Worm (Caenorhabditis elegans) whole organism, young adult: ENCODE measurements around the gene Y48A6B.14.

Experiments
- B0035.1 ChIP-seq: sonication (generic microtip); optimal IDR thresholded peaks from 2 replicates; lab custom pipeline; 2016; ENCODE audit warnings: missing genetic modification characterization, mild to moderate bottlenecking, missing compliant biosample characterization, missing genotype, missing genetic modification reagents
- B0261.1 ChIP-seq: sonication (generic microtip); optimal IDR thresholded peaks from 2 replicates; lab custom pipeline; 2016; ENCODE audit warnings: mild to moderate bottlenecking, missing genetic modification characterization, moderate library complexity, missing compliant biosample characterization
- C17E4.6 ChIP-seq: fragments of 200-800 bp; sonication (Bioruptor generic); IDR thresholded peaks from 2 replicates; pipeline ENCODE4 v1.3.6; 2022; ENCODE audit warnings: missing genetic modification reagents, missing genetic modification characterization, missing compliant biosample characterization
- D2030.7 ChIP-seq: fragments of 200-800 bp; sonication (Bioruptor generic); IDR thresholded peaks from 2 replicates; pipeline ENCODE4 v1.3.6; 2022; ENCODE audit warnings: missing genetic modification reagents, missing genetic modification characterization, missing compliant biosample characterization
- F10E7.11 ChIP-seq: sonication (generic microtip); optimal IDR thresholded peaks from 2 replicates; lab custom pipeline; 2017; ENCODE audit warnings: mild to moderate bottlenecking, missing genetic modification characterization, moderate library complexity, missing compliant biosample characterization
- F39B2.1 ChIP-seq: fragments of 200-800 bp; sonication (Bioruptor generic); IDR thresholded peaks from 2 replicates; pipeline ENCODE4 v1.3.6; 2022; ENCODE audit warnings: missing genetic modification reagents, missing genetic modification characterization, missing compliant biosample characterization
- F49E8.2 ChIP-seq: sonication (generic microtip); optimal IDR thresholded peaks from 3 replicates; lab custom pipeline; 2017; ENCODE audit warnings: missing genetic modification characterization, mild to moderate bottlenecking, missing compliant biosample characterization, antibody characterized with exemption, moderate library complexity; ENCODE audit not compliant: insufficient read depth
- Y53F4B.3 ChIP-seq: fragments of 200-800 bp; sonication (Bioruptor generic); IDR thresholded peaks from 2 replicates; pipeline ENCODE4 v1.3.6; 2022; ENCODE audit warnings: missing genetic modification reagents, missing genetic modification characterization, missing compliant biosample characterization
- aptf-2 ChIP-seq: fragments of 200-800 bp; sonication (Bioruptor generic); conservative IDR thresholded peaks from 2 replicates; pipeline ENCODE4 v1.3.6; 2022; ENCODE audit warnings: missing genetic modification reagents, missing genetic modification characterization, missing compliant biosample characterization
- bed-2 ChIP-seq: fragments of 200-800 bp; sonication (Bioruptor generic); IDR thresholded peaks from 2 replicates; pipeline ENCODE4 v1.3.6; 2022; ENCODE audit warnings: missing genetic modification reagents, missing genetic modification characterization, missing compliant biosample characterization
- cebp-2 ChIP-seq: fragments of 200-800 bp; sonication (Bioruptor generic); IDR thresholded peaks from 2 replicates; pipeline ENCODE4 v1.3.6; 2022; ENCODE audit warnings: missing genetic modification characterization, missing compliant biosample characterization
- ceh-100 ChIP-seq: fragments of 200-800 bp; sonication (Bioruptor generic); IDR thresholded peaks from 2 replicates; pipeline ENCODE4 v1.3.6; 2022; ENCODE audit warnings: missing genetic modification reagents, missing genetic modification characterization, missing compliant biosample characterization
- ceh-91 ChIP-seq: fragments of 200-800 bp; sonication (Bioruptor generic); IDR thresholded peaks from 2 replicates; pipeline ENCODE4 v1.3.6; 2022; ENCODE audit warnings: missing genetic modification reagents, missing genetic modification characterization, missing compliant biosample characterization
- dox-1 ChIP-seq: fragments of 200-800 bp; sonication (Bioruptor generic); IDR thresholded peaks from 2 replicates; pipeline ENCODE4 v1.3.6; 2022; ENCODE audit warnings: missing genetic modification reagents, missing genetic modification characterization, missing compliant biosample characterization
- dpff-1 ChIP-seq: sonication (generic microtip); optimal IDR thresholded peaks from 2 replicates; lab custom pipeline; 2017; ENCODE audit warnings: mild to moderate bottlenecking, missing genetic modification characterization, missing compliant biosample characterization
- efl-1 ChIP-seq: fragments of 150-350 bp; optimal IDR thresholded peaks from 2 replicates; lab custom pipeline; 2014; ENCODE audit warnings: missing biosample characterization, missing genetic modification reagents, missing genetic modification characterization
- egl-18 ChIP-seq: fragments of 200-800 bp; sonication (Bioruptor generic); IDR thresholded peaks from 2 replicates; pipeline ENCODE4 v1.3.6; 2022; ENCODE audit warnings: missing genetic modification reagents, missing genetic modification characterization, missing compliant biosample characterization
- egl-44 ChIP-seq: fragments of 200-800 bp; sonication (Bioruptor generic); IDR thresholded peaks from 2 replicates; pipeline ENCODE4 v1.3.6; 2022; ENCODE audit warnings: missing genetic modification reagents, missing genetic modification characterization, missing compliant biosample characterization
- egrh-3 ChIP-seq: fragments of 200-800 bp; sonication (Bioruptor generic); IDR thresholded peaks from 2 replicates; pipeline ENCODE4 v1.3.6; 2022; ENCODE audit warnings: missing genetic modification reagents, missing genetic modification characterization, missing compliant biosample characterization
- ekl-4 ChIP-seq: fragments of 200-800 bp; sonication (Bioruptor generic); IDR thresholded peaks from 2 replicates; pipeline ENCODE4 v1.3.6; 2022; ENCODE audit warnings: missing genetic modification reagents, missing genetic modification characterization, missing compliant biosample characterization
- hsf-1 ChIP-seq: fragments of 200-800 bp; sonication (Bioruptor generic); IDR thresholded peaks from 2 replicates; pipeline ENCODE4 v1.3.6; 2022; ENCODE audit warnings: missing genetic modification reagents, missing genetic modification characterization, missing compliant biosample characterization
- lin-35 ChIP-seq, 3 experiments: fragments of 150-350 bp in 2 of 3; sonication (generic microtip) in 1 of 3; optimal IDR thresholded peaks; 2 replicates each; lab custom pipeline; 2014 to 2018; ENCODE audit warnings: missing biosample characterization in 3 of 3, missing genetic modification characterization in 3 of 3, missing genetic modification reagents in 3 of 3
- lin-40 ChIP-seq: sonication (generic microtip); optimal IDR thresholded peaks from 2 replicates; lab custom pipeline; 2016; ENCODE audit warnings: missing genetic modification characterization, mild to moderate bottlenecking, missing compliant biosample characterization, missing genotype, missing genetic modification reagents
- madf-6 ChIP-seq: fragments of 200-800 bp; sonication (Bioruptor generic); IDR thresholded peaks from 2 replicates; pipeline ENCODE4 v1.3.6; 2022; ENCODE audit warnings: missing genetic modification reagents, missing genetic modification characterization, missing compliant biosample characterization
- madf-8 ChIP-seq: fragments of 200-800 bp; sonication (Bioruptor generic); conservative IDR thresholded peaks from 2 replicates; pipeline ENCODE4 v1.3.6; 2022; ENCODE audit warnings: missing genetic modification reagents, missing genetic modification characterization, missing compliant biosample characterization
- mes-4 ChIP-seq: sonication (generic microtip); optimal IDR thresholded peaks from 2 replicates; lab custom pipeline; 2016; ENCODE audit warnings: missing genotype, missing genetic modification characterization, missing compliant biosample characterization
- mxl-1 ChIP-seq: sonication (generic microtip); optimal IDR thresholded peaks from 2 replicates; lab custom pipeline; 2016; ENCODE audit warnings: missing genetic modification characterization, missing compliant biosample characterization
- nhr-80 ChIP-seq: sonication (generic microtip); optimal IDR thresholded peaks from 2 replicates; lab custom pipeline; 2016; ENCODE audit warnings: missing genetic modification characterization, missing compliant biosample characterization
- nhr-90 ChIP-seq: sonication (generic microtip); optimal IDR thresholded peaks from 2 replicates; lab custom pipeline; 2016; ENCODE audit warnings: missing genotype, mild to moderate bottlenecking, missing genetic modification characterization, missing compliant biosample characterization
- pbrm-1 ChIP-seq: fragments of 200-800 bp; sonication (Bioruptor generic); IDR thresholded peaks from 2 replicates; pipeline ENCODE4 v1.3.6; 2022; ENCODE audit warnings: missing genetic modification reagents, missing genetic modification characterization, missing compliant biosample characterization
- rcor-1 ChIP-seq: fragments of 200-800 bp; sonication (Bioruptor generic); IDR thresholded peaks from 2 replicates; pipeline ENCODE4 v1.3.6; 2022; ENCODE audit warnings: missing genetic modification reagents, missing genetic modification characterization, missing compliant biosample characterization
- snpc-1.3 ChIP-seq: sonication (generic microtip); optimal IDR thresholded peaks from 2 replicates; lab custom pipeline; 2017; ENCODE audit warnings: missing genetic modification characterization, mild to moderate bottlenecking, missing compliant biosample characterization, antibody characterized with exemption, moderate library complexity, missing genotype, missing genetic modification reagents; ENCODE audit not compliant: insufficient read depth
- snpc-3.4 ChIP-seq: sonication (generic microtip); optimal IDR thresholded peaks from 2 replicates; lab custom pipeline; 2017; ENCODE audit warnings: missing genetic modification characterization, mild to moderate bottlenecking, missing compliant biosample characterization, antibody characterized with exemption, moderate library complexity, missing genotype, missing genetic modification reagents
- tbp1 ChIP-seq: fragments of 200-800 bp; sonication (Bioruptor generic); optimal IDR thresholded peaks from 2 replicates; lab custom pipeline; 2018; ENCODE audit warnings: mild to moderate bottlenecking, missing genetic modification characterization, missing compliant biosample characterization
- tbx-9 ChIP-seq: sonication (generic microtip); optimal IDR thresholded peaks from 2 replicates; lab custom pipeline; 2016; ENCODE audit warnings: borderline replicate concordance, missing genetic modification characterization, inconsistent platforms, missing compliant biosample characterization
- tlf-1 ChIP-seq: fragments of 200-800 bp; sonication (Bioruptor generic); optimal IDR thresholded peaks from 2 replicates; lab custom pipeline; 2018; ENCODE audit warnings: mild to moderate bottlenecking, missing genetic modification characterization, missing compliant biosample characterization
- unc-130 ChIP-seq: sonication (generic microtip); optimal IDR thresholded peaks from 2 replicates; lab custom pipeline; 2016; ENCODE audit warnings: missing genetic modification reagents, missing genetic modification characterization, missing compliant biosample characterization
- xnd-1 ChIP-seq: sonication (generic microtip); optimal IDR thresholded peaks from 2 replicates; lab custom pipeline; 2016; ENCODE audit warnings: missing genotype, missing genetic modification reagents, missing genetic modification characterization, missing compliant biosample characterization
- zfh-2 ChIP-seq: fragments of 200-800 bp; sonication (Bioruptor generic); conservative IDR thresholded peaks from 2 replicates; pipeline ENCODE4 v1.3.6; 2022; ENCODE audit warnings: missing genetic modification reagents, missing genetic modification characterization, missing compliant biosample characterization
- zim-3 ChIP-seq: sonication (generic microtip); optimal IDR thresholded peaks from 2 replicates; lab custom pipeline; 2017; ENCODE audit warnings: mild to moderate bottlenecking, missing genetic modification characterization, moderate library complexity, missing compliant biosample characterization
- ztf-18 ChIP-seq: sonication (generic microtip); optimal IDR thresholded peaks from 2 replicates; lab custom pipeline; 2016; ENCODE audit warnings: missing genotype, mild to moderate bottlenecking, missing genetic modification characterization, missing compliant biosample characterization
- ztf-26 ChIP-seq: sonication (generic microtip); optimal IDR thresholded peaks from 2 replicates; lab custom pipeline; 2017; ENCODE audit warnings: missing genetic modification characterization, missing compliant biosample characterization

The Y48A6B.14 gene

ce11 chrIII:11066691-11067090 is 35.3 kb downstream of the Y48A6B.14 start (continued):
- TF ChIP-seq F49E8.2 (tag; lab: Kevin White, UChicago), result peak; percentile 68
- TF ChIP-seq madf-6, result peak; percentile 76
- peak; percentile 47 for TF ChIP-seq snpc-3.4
- TF ChIP-seq xnd-1 (tag; lab: Kevin White, UChicago), result no peak
- peak; percentile 66 for TF ChIP-seq B0035.1 (tag; lab: Kevin White, UChicago)
- TF ChIP-seq Y53F4B.3 (GFP tag; lab: Robert Waterston, UW), result peak; percentile 70
- peak; percentile 73 for TF ChIP-seq D2030.7 (GFP tag; lab: Robert Waterston, UW)
- no peak for TF ChIP-seq cebp-2 (GFP tag; lab: Robert Waterston, UW)
- peak; percentile 77; the same call in 1 of the 2 replicates for TF ChIP-seq egl-18
- peak; percentile 32; the same call in 1 of the 2 replicates for TF ChIP-seq madf-8 (GFP tag; lab: Robert Waterston, UW)
- no peak for TF ChIP-seq ceh-91
- TF ChIP-seq ztf-18 (tag; lab: Kevin White, UChicago), result peak; percentile 67
- TF ChIP-seq ceh-100 (GFP tag; lab: Robert Waterston, UW), result peak; percentile 87
- peak; percentile 94 for TF ChIP-seq lin-40
- TF ChIP-seq lin-35 (GFP tag; optimal IDR thresholded peaks at IDR 0.05; lab: Kevin White, UChicago), result peak in 1 of 3 experiments; percentile 87
- no peak for TF ChIP-seq tbx-9
- peak; percentile 59; the same call in 1 of the 2 replicates for TF ChIP-seq zfh-2
- peak; percentile 86 for TF ChIP-seq rcor-1 (GFP tag; lab: Robert Waterston, UW)
- TF ChIP-seq mxl-1, result peak; percentile 4
- peak; percentile 99 for TF ChIP-seq tbp1
- TF ChIP-seq egl-44 (GFP tag; lab: Robert Waterston, UW), result no peak
- peak; percentile 92 for TF ChIP-seq pbrm-1 (GFP tag; lab: Robert Waterston, UW)
- peak; percentile 19 for TF ChIP-seq unc-130 (GFP tag; lab: Kevin White, UChicago)
- peak; percentile 15 for TF ChIP-seq nhr-80 (tag; lab: Kevin White, UChicago)
- peak; percentile 61 for TF ChIP-seq ztf-26 (tag; lab: Kevin White, UChicago)
- no peak for TF ChIP-seq mes-4 (tag; lab: Kevin White, UChicago)
- TF ChIP-seq zim-3 (tag; lab: Kevin White, UChicago), result peak; percentile 82
- TF ChIP-seq efl-1 (GFP tag; lab: Kevin White, UChicago), result peak; percentile 30
- TF ChIP-seq dpff-1 (tag; lab: Kevin White, UChicago), result no peak
- no peak for TF ChIP-seq F10E7.11 (tag; lab: Kevin White, UChicago)
- peak; percentile 1 for TF ChIP-seq tlf-1 (GFP tag; lab: Kevin White, UChicago)
- 0 out of 2 replicates have a peak, but pooled peaks have one; percentile 6 for TF ChIP-seq F39B2.1
- TF ChIP-seq egrh-3 (GFP tag; lab: Robert Waterston, UW), result 0 out of 2 replicates have a peak, but pooled peaks have one; percentile 18
- peak; percentile 92 for TF ChIP-seq ekl-4 (GFP tag; lab: Robert Waterston, UW)
- no peak for TF ChIP-seq bed-2 (GFP tag; lab: Robert Waterston, UW)
- TF ChIP-seq dox-1, result peak; percentile 82
- TF ChIP-seq snpc-1.3 (tag; lab: Kevin White, UChicago), result peak; percentile 87
- peak; percentile 39; the same call in 1 of the 2 replicates for TF ChIP-seq hsf-1 (GFP tag; lab: Robert Waterston, UW)
- TF ChIP-seq aptf-2 (GFP tag; lab: Robert Waterston, UW), result peak; percentile 93
- peak; percentile 99 for TF ChIP-seq B0261.1
- TF ChIP-seq C17E4.6 (GFP tag; lab: Robert Waterston, UW), result peak; percentile 76
- peak; percentile 71 for TF ChIP-seq nhr-90
